Worm (Caenorhabditis elegans): Measurements from ENCODE around the gene M03B6.4.

- no peak for TF ChIP-seq sma-9 (GFP tag; optimal IDR thresholded peaks at IDR 0.05)
- TF ChIP-seq sma-9 (tag; optimal IDR thresholded peaks at IDR 0.05): no peak
- TF ChIP-seq dmd-4 (tag; optimal IDR thresholded peaks at IDR 0.05): no peak
- no peak for TF ChIP-seq zag-1 (tag; optimal IDR thresholded peaks at IDR 0.05)
- no peak for TF ChIP-seq nhr-237 (tag; optimal IDR thresholded peaks at IDR 0.05)
- TF ChIP-seq lin-13 (GFP tag; optimal IDR thresholded peaks at IDR 0.05): no peak
- TF ChIP-seq lsy-2 (tag; optimal IDR thresholded peaks at IDR 0.05): no peak
- TF ChIP-seq mbf-1 (tag; optimal IDR thresholded peaks at IDR 0.05): no peak
- no peak for TF ChIP-seq peb-1 (tag; optimal IDR thresholded peaks at IDR 0.05)
- TF ChIP-seq ceh-82 (tag; optimal IDR thresholded peaks at IDR 0.05): no peak
- TF ChIP-seq mab-5 (tag; optimal IDR thresholded peaks at IDR 0.05): no peak
- TF ChIP-seq nhr-11 (tag; optimal IDR thresholded peaks at IDR 0.05): no peak
Measured at ce11 chrX:13886195-13886594, 27.6 kb downstream of the M03B6.4 start.

All from whole organism, L2 larva.